Fruit fly (Drosophila melanogaster): ENCODE results near the gene Cad86C.
A peak's percentile ranks its signal among the peaks of the same experiment; 100 is the strongest.

The Cad86C gene

DNA sequence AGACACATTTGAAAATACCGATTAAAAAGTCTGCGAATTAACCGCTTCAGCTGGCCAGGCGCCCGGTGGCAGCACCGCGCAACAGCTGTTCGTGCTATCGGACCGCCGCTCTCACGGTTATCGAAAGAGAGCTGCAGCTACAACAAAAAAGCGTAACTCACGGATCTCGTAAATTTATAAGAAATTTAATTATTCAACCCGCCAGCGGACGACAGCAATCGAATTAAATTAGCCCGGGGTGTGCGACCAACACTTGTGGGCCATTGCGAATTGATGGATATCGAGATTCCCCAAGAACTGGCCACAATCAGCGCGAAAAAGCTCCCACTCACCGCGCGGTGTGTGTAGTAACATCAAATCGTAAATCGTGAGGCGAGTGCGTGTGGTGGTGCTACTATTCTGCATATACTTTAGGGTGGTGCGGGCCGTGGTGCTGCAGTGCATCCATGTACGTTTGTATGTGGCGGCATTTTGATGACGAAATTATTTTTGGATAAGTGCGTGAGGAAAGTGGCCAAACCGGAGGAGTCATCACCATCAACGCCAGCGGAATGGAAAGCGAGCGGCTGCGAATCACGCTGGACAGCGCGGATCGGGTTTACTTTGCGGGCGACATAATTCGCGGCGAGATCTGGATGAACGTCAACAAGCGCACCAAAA, 58.7 kb downstream of the Cad86C start, which contains the start of gene Leash (continued):
- peak; percentile 56 for TF ChIP-seq CG13287 (GFP tag; IDR thresholded peaks at IDR 0.05; ENCODE audit: partially characterized antibody)
- no peak for TF ChIP-seq nerfin-2 (GFP tag; IDR thresholded peaks at IDR 0.05; ENCODE audit: partially characterized antibody)
- no peak for TF ChIP-seq sd (tag; optimal IDR thresholded peaks at IDR 0.05)
- TF ChIP-seq HmgZ (tag; optimal IDR thresholded peaks at IDR 0.05): peak; percentile 2
- TF ChIP-seq Sox102F (GFP tag; optimal IDR thresholded peaks at IDR 0.05): no peak
- TF ChIP-seq vvl (GFP tag; IDR thresholded peaks at IDR 0.05): peak; percentile 12; the same call in 1 of the 2 replicates
- peak; percentile 62; the same call in 1 of the 3 replicates for TF ChIP-seq CG34224 (GFP tag; IDR thresholded peaks at IDR 0.05; ENCODE audit: partially characterized antibody)
- 0 out of 2 replicates have a peak, but pooled peaks have one; percentile 16 for TF ChIP-seq CG14441 (GFP tag; IDR thresholded peaks at IDR 0.05)
- peak; percentile 30; the same call in 1 of the 2 replicates for TF ChIP-seq Bgb (GFP tag; IDR thresholded peaks at IDR 0.05; ENCODE audit: partially characterized antibody)
- TF ChIP-seq CG11093 (GFP tag; IDR thresholded peaks at IDR 0.05): no peak
- no peak for TF ChIP-seq psq (GFP tag; optimal IDR thresholded peaks at IDR 0.05)
- peak; percentile 27; the same call in 1 of the 3 replicates for TF ChIP-seq Aef1 (GFP tag; IDR thresholded peaks at IDR 0.05)
- TF ChIP-seq Doc3 (GFP tag; IDR thresholded peaks at IDR 0.05; ENCODE audit: partially characterized antibody): no peak; the same call in 2 of the 3 replicates

DNA sequence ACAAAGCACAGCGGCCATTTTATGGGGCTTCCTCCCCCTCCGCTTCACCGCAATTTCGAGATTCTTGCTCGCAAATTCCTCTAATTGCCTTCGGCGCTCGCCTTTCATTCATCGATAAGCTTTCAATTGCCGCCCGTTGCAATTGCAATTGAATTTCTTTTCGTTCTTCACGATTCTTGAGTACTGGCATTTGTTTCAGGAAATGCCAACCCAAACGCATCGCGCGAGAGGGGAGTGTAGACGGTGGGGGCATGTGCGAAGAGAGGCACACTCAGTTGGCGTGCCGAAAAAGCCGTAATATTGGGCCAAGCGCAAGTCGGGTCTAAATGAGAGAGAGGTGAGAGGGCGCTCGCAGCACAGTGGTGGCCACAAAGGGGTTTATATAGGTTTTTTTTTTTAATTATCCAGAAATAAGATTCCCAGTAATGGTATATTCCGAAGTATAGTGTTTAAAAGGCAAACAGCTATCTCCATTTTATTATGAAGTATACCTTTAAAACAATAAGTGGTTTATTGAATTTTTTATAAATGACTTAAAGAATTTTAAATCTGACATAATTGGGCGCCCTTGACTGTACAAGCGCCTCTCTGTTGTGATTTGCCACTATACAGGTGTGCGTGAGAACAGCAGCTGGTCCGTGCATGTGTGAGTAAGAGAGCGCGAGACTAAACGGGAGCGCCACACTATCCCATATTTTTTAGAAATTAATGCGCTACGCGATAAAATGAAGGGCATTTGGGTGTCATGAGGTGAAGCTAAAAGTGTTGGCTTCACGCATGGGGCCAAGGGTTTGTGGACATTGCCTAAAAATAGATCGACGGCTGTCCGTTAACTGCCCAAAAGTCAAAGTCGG, 59.8 kb downstream of the Cad86C start:
- no peak for TF ChIP-seq Sin3A (optimal IDR thresholded peaks at IDR 0.05)
- TF ChIP-seq CG12769 (tag; optimal IDR thresholded peaks at IDR 0.05): peak; percentile 98
- peak; percentile 48 for TF ChIP-seq CG3995 (GFP tag; optimal IDR thresholded peaks at IDR 0.05)
- TF ChIP-seq oc (tag; optimal IDR thresholded peaks at IDR 0.05): peak; percentile 88
- TF ChIP-seq CG10366 (GFP tag; IDR thresholded peaks at IDR 0.05): peak; percentile 85
- peak; percentile 41 for TF ChIP-seq CG30020 (tag; optimal IDR thresholded peaks at IDR 0.05)
- no peak for TF ChIP-seq CG3065 (GFP tag; optimal IDR thresholded peaks at IDR 0.05)
- peak; percentile 87 for TF ChIP-seq CG14014 (GFP tag; IDR thresholded peaks at IDR 0.05)
- peak; percentile 89 for TF ChIP-seq CG13775 (GFP tag; optimal IDR thresholded peaks at IDR 0.05)
- peak; percentile 98 for TF ChIP-seq row (GFP tag; IDR thresholded peaks at IDR 0.05)
- peak; percentile 74 for TF ChIP-seq NK7.1 (GFP tag; optimal IDR thresholded peaks at IDR 0.05)
- TF ChIP-seq CG5180 (GFP tag; optimal IDR thresholded peaks at IDR 0.05): peak; percentile 70
- peak; percentile 87 for TF ChIP-seq wor (GFP tag; IDR thresholded peaks at IDR 0.05)
- TF ChIP-seq CG2202 (tag; optimal IDR thresholded peaks at IDR 0.05): peak; percentile 62
- peak; percentile 73 for TF ChIP-seq CG18476 (GFP tag; optimal IDR thresholded peaks at IDR 0.05)
- TF ChIP-seq lbe (GFP tag; optimal IDR thresholded peaks at IDR 0.05): peak; percentile 80
- peak; percentile 69 for TF ChIP-seq CG43689 (GFP tag; IDR thresholded peaks at IDR 0.05)
- TF ChIP-seq Bteb2 (GFP tag; optimal IDR thresholded peaks at IDR 0.05): peak; percentile 88
- TF ChIP-seq CG12236 (GFP tag; optimal IDR thresholded peaks at IDR 0.05): peak; percentile 70
- peak; percentile 89 for TF ChIP-seq Sox100B (GFP tag; optimal IDR thresholded peaks at IDR 0.05)
- TF ChIP-seq gt (GFP tag; IDR thresholded peaks at IDR 0.05): peak; percentile 56; the same call in 1 of the 2 replicates
- peak; percentile 87 for TF ChIP-seq ATbp (GFP tag; optimal IDR thresholded peaks at IDR 0.05)
- peak; percentile 61 for TF ChIP-seq kay (GFP tag; optimal IDR thresholded peaks at IDR 0.05)
- TF ChIP-seq twi (tag; optimal IDR thresholded peaks at IDR 0.05): peak; percentile 56
- TF ChIP-seq ro (GFP tag; IDR thresholded peaks at IDR 0.05): peak; percentile 64
- TF ChIP-seq CG6765 (GFP tag; optimal IDR thresholded peaks at IDR 0.05): peak; percentile 85
- TF ChIP-seq Med (GFP tag): peak; percentile 97
- no peak for TF ChIP-seq bigmax (GFP tag; optimal IDR thresholded peaks at IDR 0.05)
- no peak for TF ChIP-seq CG8478 (optimal IDR thresholded peaks at IDR 0.05)
- peak; percentile 85 for TF ChIP-seq Blimp-1 (GFP tag; optimal IDR thresholded peaks at IDR 0.05)
- peak; percentile 54 for TF ChIP-seq CG10565 (GFP tag; optimal IDR thresholded peaks at IDR 0.05)
- TF ChIP-seq CG2116 (GFP tag; optimal IDR thresholded peaks at IDR 0.05): peak; percentile 47
- TF ChIP-seq CG12299 (tag; optimal IDR thresholded peaks at IDR 0.05): peak; percentile 82
- TF ChIP-seq CG12744 (GFP tag; optimal IDR thresholded peaks at IDR 0.05): peak; percentile 87
